Worm (Caenorhabditis elegans) whole organism, L2 larva: ENCODE data around the gene col-141.

ENCODE experiments used
- C34F6.9 ChIP-seq: fragments of 150-350 bp; optimal IDR thresholded peaks from 2 replicates; lab custom pipeline; 2014; ENCODE audit warnings: missing biosample characterization, missing genetic modification characterization
- F13H6.1 ChIP-seq: sonication (generic microtip); optimal IDR thresholded peaks from 2 replicates; lab custom pipeline; 2016; ENCODE audit warnings: missing genetic modification characterization, missing compliant biosample characterization
- R02D3.7 ChIP-seq: fragments of 150-350 bp; optimal IDR thresholded peaks from 2 replicates; lab custom pipeline; 2014; ENCODE audit warnings: missing biosample characterization, missing genetic modification characterization
- Y55F3AM.14 ChIP-seq: fragments of 200-800 bp; sonication (Bioruptor generic); optimal IDR thresholded peaks from 2 replicates; lab custom pipeline; 2018; ENCODE audit warnings: mild to moderate bottlenecking, missing genetic modification characterization, missing compliant biosample characterization
- ZK546.5 ChIP-seq: sonication (generic microtip); optimal IDR thresholded peaks from 2 replicates; lab custom pipeline; 2017; ENCODE audit warnings: missing biosample characterization, missing genetic modification characterization
- alr-1 ChIP-seq: fragments of 150-350 bp; optimal IDR thresholded peaks from 2 replicates; lab custom pipeline; 2014; ENCODE audit warnings: missing biosample characterization, missing genetic modification characterization
- blmp-1 ChIP-seq: sonication (generic microtip); optimal IDR thresholded peaks from 2 replicates; lab custom pipeline; 2017; ENCODE audit warnings: missing genetic modification characterization, mild to moderate bottlenecking, missing compliant biosample characterization, antibody characterized with exemption, moderate library complexity; ENCODE audit not compliant: insufficient read depth
- ceh-16 ChIP-seq: fragments of 150-350 bp; optimal IDR thresholded peaks from 2 replicates; lab custom pipeline; 2014; ENCODE audit warnings: missing biosample characterization, missing genetic modification characterization
- ceh-82 ChIP-seq: fragments of 150-350 bp; optimal IDR thresholded peaks from 2 replicates; lab custom pipeline; 2014; ENCODE audit warnings: missing biosample characterization, missing genetic modification characterization
- crh-2 ChIP-seq: sonication (generic microtip); optimal IDR thresholded peaks from 2 replicates; lab custom pipeline; 2017; ENCODE audit warnings: missing biosample characterization, missing genetic modification characterization
- dmd-4 ChIP-seq: sonication (generic microtip); optimal IDR thresholded peaks from 2 replicates; lab custom pipeline; 2017; ENCODE audit warnings: missing biosample characterization, missing genetic modification characterization
- egl-27 ChIP-seq: sonication (generic microtip); optimal IDR thresholded peaks from 3 replicates; lab custom pipeline; 2017; ENCODE audit warnings: missing biosample characterization, missing genetic modification reagents, missing genetic modification characterization
- elt-1 ChIP-seq: fragments of 150-350 bp; optimal IDR thresholded peaks from 2 replicates; lab custom pipeline; 2014; ENCODE audit warnings: missing biosample characterization, missing genetic modification characterization
- fos-1 ChIP-seq: fragments of 150-350 bp; optimal IDR thresholded peaks from 2 replicates; lab custom pipeline; 2014; ENCODE audit warnings: missing biosample characterization, missing genetic modification characterization
- gmeb-1 ChIP-seq: fragments of 150-350 bp; optimal IDR thresholded peaks from 2 replicates; lab custom pipeline; 2014; ENCODE audit warnings: missing biosample characterization, missing genetic modification characterization
- lin-13 ChIP-seq: fragments of 150-350 bp; optimal IDR thresholded peaks from 2 replicates; lab custom pipeline; 2014; ENCODE audit warnings: missing biosample characterization, missing genetic modification reagents, missing genetic modification characterization
- lin-39 ChIP-seq: fragments of 150-350 bp; optimal IDR thresholded peaks from 2 replicates; lab custom pipeline; 2014; ENCODE audit warnings: missing biosample characterization, missing genetic modification reagents, missing genetic modification characterization
- mab-5 ChIP-seq: fragments of 150-350 bp; optimal IDR thresholded peaks from 2 replicates; lab custom pipeline; 2014; ENCODE audit warnings: missing biosample characterization, missing genetic modification characterization
- nhr-10 ChIP-seq: sonication (generic microtip); optimal IDR thresholded peaks from 2 replicates; lab custom pipeline; 2017; ENCODE audit warnings: missing biosample characterization, missing genetic modification characterization
- nhr-11 ChIP-seq: fragments of 150-350 bp; optimal IDR thresholded peaks from 2 replicates; lab custom pipeline; 2014; ENCODE audit warnings: missing biosample characterization, missing genetic modification characterization
- nhr-12 ChIP-seq: fragments of 150-350 bp; optimal IDR thresholded peaks from 2 replicates; lab custom pipeline; 2014; ENCODE audit warnings: missing biosample characterization, missing genetic modification characterization
- nhr-129 ChIP-seq: fragments of 150-350 bp; optimal IDR thresholded peaks from 2 replicates; lab custom pipeline; 2014; ENCODE audit warnings: missing biosample characterization, missing genetic modification characterization
- nhr-237 ChIP-seq: fragments of 150-350 bp; optimal IDR thresholded peaks from 2 replicates; lab custom pipeline; 2014; ENCODE audit warnings: missing biosample characterization, missing genetic modification characterization
- nhr-25 ChIP-seq: fragments of 150-350 bp; sonication (generic microtip); optimal IDR thresholded peaks from 3 replicates; lab custom pipeline; 2014; ENCODE audit warnings: missing biosample characterization, missing genetic modification characterization
- nhr-6 ChIP-seq: fragments of 150-350 bp; optimal IDR thresholded peaks from 2 replicates; lab custom pipeline; 2014; ENCODE audit warnings: missing biosample characterization, missing genetic modification characterization
- skn-1 ChIP-seq: sonication (generic microtip); optimal IDR thresholded peaks from 2 replicates; lab custom pipeline; 2017; ENCODE audit warnings: missing biosample characterization, missing genetic modification characterization
- sma-9 ChIP-seq, 2 experiments: fragments of 150-350 bp in 1 of 2; sonication (generic microtip) in 1 of 2; optimal IDR thresholded peaks; 2 replicates each; lab custom pipeline; 2014 to 2016; ENCODE audit warnings: missing genetic modification characterization in 2 of 2, mild to moderate bottlenecking in 1 of 2, missing biosample characterization in 1 of 2, missing compliant biosample characterization in 1 of 2, missing genetic modification reagents in 1 of 2, moderate library complexity in 1 of 2
- snpc-4 ChIP-seq: fragments of 150-350 bp; optimal IDR thresholded peaks from 2 replicates; lab custom pipeline; 2014; ENCODE audit warnings: missing biosample characterization, missing genetic modification characterization
- unc-62 ChIP-seq: fragments of 150-350 bp; optimal IDR thresholded peaks from 2 replicates; lab custom pipeline; 2014; ENCODE audit warnings: missing biosample characterization, missing genetic modification reagents, missing genetic modification characterization
- ztf-1 ChIP-seq: fragments of 200-800 bp; sonication (Bioruptor generic); conservative IDR thresholded peaks from 2 replicates; pipeline ENCODE4 v1.3.6; 2022; ENCODE audit warnings: missing genetic modification characterization, missing compliant biosample characterization
- ztf-4 ChIP-seq: fragments of 150-350 bp; optimal IDR thresholded peaks from 2 replicates; lab custom pipeline; 2014; ENCODE audit warnings: missing biosample characterization, missing genetic modification characterization

Gene col-141

DNA sequence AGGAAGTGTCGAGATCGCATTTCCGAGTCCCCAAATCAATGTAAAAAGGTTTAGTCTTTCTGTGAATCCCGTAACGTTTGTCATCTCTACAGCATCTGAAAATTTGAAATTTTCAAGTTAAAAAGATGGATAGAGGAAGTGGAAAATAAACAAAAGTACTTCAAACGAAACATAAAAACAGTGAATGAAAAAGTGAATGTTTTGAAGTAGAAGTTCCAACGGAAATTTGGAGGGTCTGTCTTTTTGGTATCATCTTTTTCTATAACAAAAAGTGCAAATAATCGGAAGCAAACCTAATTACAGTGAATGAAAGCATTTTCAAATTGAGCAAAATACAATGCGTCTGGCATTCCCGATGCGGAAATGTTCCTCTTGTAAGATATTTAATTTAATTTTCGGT is 17.0 kb downstream of the col-141 start, which contains the start of gene lgc-54:
TSS of gene lgc-54 (minus strand) at position 101 of the 400 bp plus-strand sequence.
- TF ChIP-seq mab-5 (tag; lab: Kevin White, UChicago) (no peak), nhr-6 (tag; lab: Kevin White, UChicago) (no peak), R02D3.7 (tag; lab: Kevin White, UChicago) (no peak)

DNA sequence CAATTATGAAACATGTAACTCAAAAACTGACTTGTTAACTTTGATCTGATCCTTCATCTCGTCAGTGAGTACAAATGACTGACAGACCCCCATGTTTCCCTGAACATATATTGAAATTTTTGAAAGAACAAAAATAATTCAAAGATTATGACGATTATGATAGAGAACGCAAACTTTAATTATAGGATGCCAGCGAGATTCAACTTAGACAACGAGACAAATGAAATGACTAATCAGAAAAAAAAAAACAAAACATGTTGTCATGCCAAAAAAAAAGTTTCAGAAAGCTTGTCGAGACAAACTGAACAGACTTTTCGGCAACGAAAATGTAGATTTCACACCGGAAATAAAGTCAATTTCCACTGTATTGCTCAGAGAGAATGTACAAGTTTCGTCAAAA is 25.2 kb downstream of the col-141 start, which contains the start of gene gpa-10:
TSS of gene gpa-10 (minus strand) at position 101 of the 400 bp plus-strand sequence.
- TF ChIP-seq dmd-4 (tag; lab: Kevin White, UChicago) (no peak), snpc-4 (tag; lab: Kevin White, UChicago) (no peak), elt-1 (tag; lab: Kevin White, UChicago) (no peak), ZK546.5 (no peak), ztf-1 (no peak), unc-62 (GFP tag; lab: Kevin White, UChicago) (no peak), fos-1 (no peak), nhr-12 (tag; lab: Kevin White, UChicago) (no peak), ceh-82 (no peak), skn-1 (tag; lab: Kevin White, UChicago) (no peak), nhr-129 (tag; lab: Kevin White, UChicago) (no peak), lin-39 (tag; lab: Kevin White, UChicago) (no peak), nhr-10 (tag; lab: Kevin White, UChicago) (no peak), ztf-4 (tag; lab: Kevin White, UChicago) (no peak)

DNA sequence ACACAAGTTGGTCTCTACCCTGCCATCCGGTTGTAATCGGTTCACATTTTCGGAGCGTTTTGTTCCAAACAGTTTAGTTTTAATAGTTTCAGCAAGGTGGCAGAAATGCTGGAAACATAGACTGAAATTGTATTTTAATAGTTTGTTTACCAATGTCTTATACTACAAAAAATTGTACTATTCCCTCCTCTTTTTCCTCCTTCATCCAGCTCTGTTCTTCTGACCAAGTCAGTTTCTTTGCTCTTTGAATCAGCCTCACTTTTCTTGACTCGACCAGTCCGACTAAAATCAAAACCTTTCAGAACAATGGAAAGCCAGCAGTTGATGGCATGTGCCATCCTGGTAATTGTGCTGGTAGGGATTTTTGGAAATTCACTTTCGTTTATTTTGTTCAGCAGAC is 40.5 kb downstream of the col-141 start, which contains the start of gene frpr-18:
TSS of gene frpr-18 (plus strand) at position 301 of the 400 bp plus-strand sequence.
- TF ChIP-seq egl-27 (tag; lab: Kevin White, UChicago), result no peak
- no peak for TF ChIP-seq crh-2
- TF ChIP-seq Y55F3AM.14 (GFP tag; lab: Kevin White, UChicago), result no peak
- TF ChIP-seq nhr-237, result no peak
- no peak for TF ChIP-seq alr-1
- no peak for TF ChIP-seq blmp-1 (tag; lab: Kevin White, UChicago)
- no peak for TF ChIP-seq lin-39 (tag; lab: Kevin White, UChicago)
- no peak for TF ChIP-seq gmeb-1 (tag; lab: Kevin White, UChicago)
- TF ChIP-seq sma-9 (GFP tag; optimal IDR thresholded peaks at IDR 0.05; lab: Kevin White, UChicago), result no peak
- no peak for TF ChIP-seq sma-9 (tag; optimal IDR thresholded peaks at IDR 0.05; lab: Kevin White, UChicago)
- no peak for TF ChIP-seq fos-1
- TF ChIP-seq skn-1 (tag; lab: Kevin White, UChicago), result no peak
- TF ChIP-seq, all 48 proteins: peak for 0

DNA sequence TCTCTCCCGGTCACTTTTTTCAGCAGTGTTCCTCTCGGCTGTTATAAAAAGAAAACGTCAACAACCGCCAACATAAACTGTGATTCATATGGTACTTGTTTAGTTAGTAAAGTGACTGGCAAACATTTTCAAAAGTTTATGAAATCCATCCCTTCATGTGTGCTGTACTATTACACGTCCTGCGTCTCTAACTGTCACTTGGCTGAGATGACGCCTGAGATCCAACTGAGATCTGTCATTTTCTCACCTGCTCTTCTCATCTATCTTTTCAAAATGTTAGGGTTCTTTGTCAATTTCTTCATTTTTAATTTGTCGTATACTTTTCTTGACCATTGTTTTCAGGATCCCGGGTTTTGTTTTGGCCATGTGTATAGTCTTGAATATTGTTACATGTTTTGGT is 45.2 kb downstream of the col-141 start:
- TF ChIP-seq lin-13 (GFP tag; lab: Kevin White, UChicago), result no peak
- TF ChIP-seq F13H6.1 (tag; lab: Kevin White, UChicago), result peak; percentile 2
- TF ChIP-seq nhr-129 (tag; lab: Kevin White, UChicago), result peak; percentile 37

DNA sequence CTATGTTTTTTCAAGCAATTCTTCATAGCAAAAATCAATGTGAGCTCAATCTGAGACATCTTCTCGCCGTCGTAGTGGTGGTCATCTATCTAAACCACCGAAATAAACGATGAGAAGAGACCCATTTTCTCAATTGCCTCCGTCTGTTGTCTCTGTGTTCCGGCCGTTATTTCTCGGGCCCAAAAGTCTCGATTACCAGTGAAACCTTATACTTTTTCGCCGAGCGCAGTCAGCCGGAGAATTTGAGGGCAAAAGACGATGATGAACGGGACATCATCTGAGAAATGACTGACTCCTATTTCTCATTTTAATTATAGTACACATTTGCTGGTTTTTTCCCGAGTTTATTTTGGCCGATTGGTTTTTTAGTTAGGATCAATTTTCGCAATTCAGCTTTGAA is 46.3 kb downstream of the col-141 start:
- TF ChIP-seq F13H6.1 (tag; lab: Kevin White, UChicago) (peak; percentile 3), nhr-11 (tag; lab: Kevin White, UChicago) (no peak), skn-1 (tag; lab: Kevin White, UChicago) (no peak)

DNA sequence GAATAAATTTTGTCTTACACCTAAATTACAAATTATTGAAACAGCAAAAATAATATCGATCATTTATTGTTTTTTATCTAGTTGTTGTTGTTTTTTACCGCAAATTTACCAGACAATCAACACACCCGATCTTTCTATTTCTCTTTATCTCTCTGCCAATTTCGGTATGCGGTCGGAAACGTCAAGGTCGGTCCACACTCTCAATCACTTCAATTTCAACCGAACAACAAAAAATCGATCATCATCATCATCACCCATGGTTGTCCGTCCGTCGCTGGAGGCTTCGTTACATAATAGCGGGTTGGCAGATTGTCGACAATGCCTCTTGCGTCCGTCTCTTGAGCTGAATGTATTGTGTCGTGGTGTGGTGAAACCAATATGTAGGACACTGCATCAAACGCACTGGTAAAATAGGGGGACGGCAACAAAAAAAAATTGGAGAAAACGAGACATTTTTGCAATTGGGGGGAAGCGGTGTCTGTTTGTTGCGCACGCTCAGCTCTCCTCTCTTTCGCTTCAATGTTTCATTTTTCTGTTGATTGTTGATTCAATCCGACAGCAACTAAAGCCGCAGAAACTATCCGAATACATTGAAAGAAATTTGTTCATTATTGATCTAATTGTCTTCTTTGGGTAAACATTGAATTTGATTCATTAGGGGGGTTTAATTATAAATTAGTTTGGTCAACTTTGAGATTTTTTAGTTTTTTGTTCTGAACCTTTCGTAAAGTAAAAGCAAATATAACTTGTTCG is 47.4 kb downstream of the col-141 start:
- TF ChIP-seq ceh-16, result peak; percentile 49
- peak; percentile 10 for TF ChIP-seq elt-1 (tag; lab: Kevin White, UChicago)
- TF ChIP-seq nhr-129 (tag; lab: Kevin White, UChicago), result peak; percentile 41
- peak; percentile 23 for TF ChIP-seq C34F6.9 (tag; lab: Kevin White, UChicago)
- TF ChIP-seq lin-13 (GFP tag; lab: Kevin White, UChicago), result no peak
- TF ChIP-seq ztf-1, result no peak
- peak; percentile 19 for TF ChIP-seq F13H6.1 (tag; lab: Kevin White, UChicago)
- no peak for TF ChIP-seq skn-1 (tag; lab: Kevin White, UChicago)
- TF ChIP-seq nhr-25, result peak; percentile 61
- TF ChIP-seq, all 48 proteins: peak for 6
